Fruit fly (Drosophila melanogaster): ENCODE results near the gene Iml1.

The Iml1 gene

DNA sequence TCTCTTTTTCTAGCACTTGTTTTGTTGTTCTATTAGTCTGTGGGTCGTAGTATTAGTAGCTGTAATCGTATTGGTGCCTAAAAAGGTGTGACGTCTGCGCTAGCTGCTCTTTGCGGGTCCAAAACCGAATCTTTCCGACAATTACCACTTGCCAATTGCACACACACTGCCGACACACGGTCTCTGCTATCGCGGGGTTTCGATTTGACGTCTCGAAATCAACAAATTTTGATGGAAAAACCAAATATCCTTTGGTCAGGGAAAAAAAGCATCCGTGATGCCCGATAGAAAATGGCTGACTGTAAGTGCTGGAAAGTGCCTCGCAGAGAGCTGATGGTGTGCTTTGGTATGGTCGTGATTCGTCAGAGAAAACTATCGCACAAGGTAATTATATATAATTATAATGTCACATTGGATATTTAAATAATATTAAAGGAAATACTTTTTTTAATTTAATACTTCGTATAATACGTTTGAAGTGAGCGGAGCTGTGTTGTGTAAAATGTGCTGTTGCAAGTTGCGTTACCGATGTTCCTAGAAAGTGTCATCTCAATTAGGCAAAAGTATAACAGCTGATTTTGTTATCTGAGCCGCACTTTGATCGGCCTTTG, 24.4 kb upstream of the Iml1 start, which contains the start of the genes Pex10 and CG12099 (continued):
- no peak for TF ChIP-seq lov (optimal IDR thresholded peaks at IDR 0.05)
- peak; percentile 87 for TF ChIP-seq lov (GFP tag; IDR thresholded peaks at IDR 0.05)
- peak; percentile 65 for TF ChIP-seq Atf3 (GFP tag; optimal IDR thresholded peaks at IDR 0.05)
- peak; percentile 94 for TF ChIP-seq Xbp1 (GFP tag; optimal IDR thresholded peaks at IDR 0.05)
- TF ChIP-seq sim (GFP tag; IDR thresholded peaks at IDR 0.05) = peak; percentile 46; the same call in 1 of the 2 replicates
- TF ChIP-seq CG9215 (GFP tag; IDR thresholded peaks at IDR 0.05) = peak; percentile 94
- TF ChIP-seq unpg (GFP tag; optimal IDR thresholded peaks at IDR 0.05) = peak; percentile 86
- TF ChIP-seq Taf1 (GFP tag; IDR thresholded peaks at IDR 0.05) = peak; percentile 86
- TF ChIP-seq NfI (GFP tag; optimal IDR thresholded peaks at IDR 0.05) = peak; percentile 90
- TF ChIP-seq ara (GFP tag; IDR thresholded peaks at IDR 0.05) = peak; percentile 87
- no peak for TF ChIP-seq MTF-1 (GFP tag; optimal IDR thresholded peaks at IDR 0.05; ENCODE audit: borderline replicate concordance)
- peak; percentile 72 for TF ChIP-seq CG7963 (GFP tag; IDR thresholded peaks at IDR 0.05; ENCODE audit: partially characterized antibody)
- peak; percentile 78 for TF ChIP-seq BtbVII (GFP tag; optimal IDR thresholded peaks at IDR 0.05)
- peak; percentile 42 for TF ChIP-seq pfk (GFP tag; optimal IDR thresholded peaks at IDR 0.05)
- no peak for TF ChIP-seq Hr39 (optimal IDR thresholded peaks at IDR 0.05)
- peak; percentile 79 for TF ChIP-seq CG2889 (GFP tag; IDR thresholded peaks at IDR 0.05)
- TF ChIP-seq jing (GFP tag; optimal IDR thresholded peaks at IDR 0.05) = no peak
- TF ChIP-seq MESR4 (GFP tag; optimal IDR thresholded peaks at IDR 0.05) = peak; percentile 95
- TF ChIP-seq Lim3 (GFP tag; IDR thresholded peaks at IDR 0.05) = peak; percentile 72
- no peak for TF ChIP-seq Lpt (GFP tag; optimal IDR thresholded peaks at IDR 0.05)
- peak; percentile 50 for TF ChIP-seq CG6765 (GFP tag; optimal IDR thresholded peaks at IDR 0.05)
- peak; percentile 82 for TF ChIP-seq nerfin-1 (tag; optimal IDR thresholded peaks at IDR 0.05)
- peak; percentile 72; the same call in 1 of the 2 replicates for TF ChIP-seq seq (GFP tag; IDR thresholded peaks at IDR 0.05)
- TF ChIP-seq E2f1 (GFP tag; IDR thresholded peaks at IDR 0.05) = peak; percentile 84
- peak in 1 of 3 experiments; percentile 56 for TF ChIP-seq Stat92E (GFP tag; optimal IDR thresholded peaks at IDR 0.05)
- peak; percentile 83 for TF ChIP-seq CG18619 (GFP tag; optimal IDR thresholded peaks at IDR 0.05)
- TF ChIP-seq her (GFP tag; optimal IDR thresholded peaks at IDR 0.05) = no peak
- TF ChIP-seq onecut (GFP tag; IDR thresholded peaks at IDR 0.05) = peak; percentile 75
- no peak for TF ChIP-seq sima (GFP tag; optimal IDR thresholded peaks at IDR 0.05)
- TF ChIP-seq Mes4 (GFP tag; optimal IDR thresholded peaks at IDR 0.05) = peak; percentile 37
- peak; percentile 10 for TF ChIP-seq CG12071 (GFP tag; optimal IDR thresholded peaks at IDR 0.05)
- TF ChIP-seq gcm2 (GFP tag; optimal IDR thresholded peaks at IDR 0.05) = no peak
- TF ChIP-seq CG18476 (GFP tag; optimal IDR thresholded peaks at IDR 0.05) = peak; percentile 84
- TF ChIP-seq gcm (GFP tag; optimal IDR thresholded peaks at IDR 0.05) = peak; percentile 78
- peak; percentile 74 for TF ChIP-seq CG18011 (GFP tag; optimal IDR thresholded peaks at IDR 0.05)
- TF ChIP-seq Doc3 (GFP tag; IDR thresholded peaks at IDR 0.05; ENCODE audit: partially characterized antibody) = peak; percentile 93
- peak; percentile 86; the same call in 2 of the 3 replicates for TF ChIP-seq H15 (GFP tag; IDR thresholded peaks at IDR 0.05)
- peak; percentile 86 for TF ChIP-seq CG2678 (tag; optimal IDR thresholded peaks at IDR 0.05)
- peak; percentile 87 for TF ChIP-seq Six4 (GFP tag; optimal IDR thresholded peaks at IDR 0.05)
- TF ChIP-seq ken (GFP tag; IDR thresholded peaks at IDR 0.05) = peak; percentile 93
- TF ChIP-seq Spps (tag; optimal IDR thresholded peaks at IDR 0.05) = peak; percentile 44
- peak; percentile 69 for TF ChIP-seq bab2 (GFP tag; optimal IDR thresholded peaks at IDR 0.05)
- TF ChIP-seq Xrp1 (GFP tag; IDR thresholded peaks at IDR 0.05) = peak; percentile 93
- peak; percentile 79 for TF ChIP-seq Usf (GFP tag; optimal IDR thresholded peaks at IDR 0.05)
- peak; percentile 94 for TF ChIP-seq CG13775 (GFP tag; optimal IDR thresholded peaks at IDR 0.05)
- peak; percentile 61 for TF ChIP-seq Jarid2 (GFP tag; optimal IDR thresholded peaks at IDR 0.05)
- peak; percentile 84 for TF ChIP-seq bbx (GFP tag; IDR thresholded peaks at IDR 0.05; ENCODE audit: partially characterized antibody)
- peak; percentile 92 for TF ChIP-seq vnd (GFP tag; IDR thresholded peaks at IDR 0.05; ENCODE audit: partially characterized antibody)
- TF ChIP-seq CG14014 (GFP tag; IDR thresholded peaks at IDR 0.05) = peak; percentile 87
- TF ChIP-seq peb (GFP tag; IDR thresholded peaks at IDR 0.05) = peak; percentile 85

Data from whole organism, embryonic.